Worm (Caenorhabditis elegans): ENCODE measurements around the gene unc-60.

DNA sequence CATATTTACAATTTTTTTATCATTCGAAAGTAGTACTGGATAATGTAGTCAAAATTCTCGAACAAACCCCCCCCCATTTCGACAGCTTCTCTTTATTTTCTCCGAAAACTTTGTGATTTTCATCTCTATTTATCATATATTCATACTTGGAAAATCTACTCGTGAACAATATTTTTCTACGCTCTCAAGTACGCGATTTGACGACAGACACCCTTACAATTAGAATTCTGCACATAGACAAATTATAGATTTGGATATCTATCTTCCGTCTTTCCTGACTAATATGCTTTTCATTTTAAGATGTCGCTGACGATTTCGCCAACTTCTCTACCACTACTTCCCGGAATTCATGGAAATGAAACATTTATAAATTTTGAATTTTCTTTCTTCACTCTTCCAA, 31.1 kb downstream of the unc-60 start, which contains the start of gene sru-28:
- TF ChIP-seq nhr-237 (tag; optimal IDR thresholded peaks at IDR 0.05) (no peak), ztf-11 (tag; optimal IDR thresholded peaks at IDR 0.05) (no peak), skn-1 (tag; optimal IDR thresholded peaks at IDR 0.05) (no peak), ceh-28 (tag; optimal IDR thresholded peaks at IDR 0.05) (no peak), nhr-28 (tag; optimal IDR thresholded peaks at IDR 0.05) (no peak)
